Fruit fly (Drosophila melanogaster) whole organism, pupa: ENCODE data around the gene hiw.

Source experiments
- CG12605 ChIP-seq: fragments of 200-800 bp; sonication (Bioruptor generic); IDR thresholded peaks from 2 replicates; pipeline ENCODE4 v1.3.6; 2022; ENCODE audit warnings: missing biosample characterization, missing genetic modification characterization
- CG14655 ChIP-seq: fragments of 200-800 bp; sonication (Bioruptor generic); optimal IDR thresholded peaks from 3 replicates; lab custom pipeline; 2017; ENCODE audit warnings: mild to moderate bottlenecking, missing biosample characterization, missing genetic modification reagents, missing genetic modification characterization
- CG32121 ChIP-seq: fragments of 200-800 bp; sonication (Bioruptor generic); IDR thresholded peaks from 2 replicates; pipeline ENCODE4 v1.3.6; 2022; ENCODE audit warnings: missing biosample characterization, missing genetic modification characterization
- CG4496 ChIP-seq: fragments of 200-800 bp; sonication (Bioruptor generic); IDR thresholded peaks from 3 replicates; pipeline ENCODE4 v1.3.6; 2022; ENCODE audit warnings: missing biosample characterization, missing genetic modification characterization
- CG8159 ChIP-seq: fragments of 200-800 bp; sonication (Bioruptor generic); optimal IDR thresholded peaks from 3 replicates; lab custom pipeline; 2018; ENCODE audit warnings: missing biosample characterization, mild to moderate bottlenecking, missing genetic modification characterization, moderate library complexity
- EcR ChIP-seq: fragments of 200-800 bp; sonication (Bioruptor generic); optimal IDR thresholded peaks from 3 replicates; lab custom pipeline; 2019; ENCODE audit warnings: missing biosample characterization, missing genetic modification characterization, mild to moderate bottlenecking, moderate library complexity, missing genetic modification reagents
- Ets98B ChIP-seq: fragments of 200-800 bp; sonication (Bioruptor generic); IDR thresholded peaks from 2 replicates; pipeline ENCODE4 v1.3.6; 2022; ENCODE audit warnings: missing biosample characterization, missing genetic modification characterization
- Pif1A ChIP-seq: fragments of 200-800 bp; sonication (Bioruptor generic); optimal IDR thresholded peaks from 3 replicates; lab custom pipeline; 2016; ENCODE audit warnings: missing biosample characterization, missing genetic modification characterization
- Pif1B ChIP-seq: fragments of 200-800 bp; sonication (Bioruptor generic); optimal IDR thresholded peaks from 3 replicates; lab custom pipeline; 2016; ENCODE audit warnings: missing biosample characterization, missing genetic modification characterization
- Snoo ChIP-seq: fragments of 200-800 bp; sonication (Bioruptor generic); optimal IDR thresholded peaks from 3 replicates; lab custom pipeline; 2017; ENCODE audit warnings: missing biosample characterization, mild to moderate bottlenecking, missing genetic modification characterization, inconsistent platforms
- gl ChIP-seq: fragments of 200-800 bp; sonication (Bioruptor generic); optimal IDR thresholded peaks from 2 replicates; lab custom pipeline; 2018; ENCODE audit warnings: missing biosample characterization, mild to moderate bottlenecking, missing genetic modification characterization
- rn ChIP-seq: fragments of 200-800 bp; sonication (Bioruptor generic); IDR thresholded peaks from 2 replicates; pipeline ENCODE4 v1.3.6; 2022; ENCODE audit warnings: missing biosample characterization, missing genetic modification characterization

dm6 chrX:15091159-15091558 is 27.9 kb upstream of the hiw start:
- TF ChIP-seq rn (GFP tag; lab: Robert Waterston, UW) (no peak), Snoo (tag; lab: Kevin White, UChicago) (no peak), gl (tag; lab: Kevin White, UChicago) (no peak), CG4496 (GFP tag; lab: Robert Waterston, UW) (no peak), CG14655 (GFP tag; lab: Kevin White, UChicago) (no peak), CG12605 (GFP tag; lab: Robert Waterston, UW) (no peak), Pif1A (no peak), EcR (GFP tag; lab: Kevin White, UChicago) (no peak), CG32121 (GFP tag; lab: Robert Waterston, UW) (no peak), CG8159 (tag; lab: Kevin White, UChicago) (no peak), Pif1B (no peak), Ets98B (GFP tag; lab: Robert Waterston, UW) (no peak)
